Fruit fly (Drosophila melanogaster) whole organism, wandering third instar larva: ENCODE data around the gene CG7408.

Experiments used
- Abd-B ChIP-seq: fragments of >200 bp; optimal IDR thresholded peaks from 2 replicates; lab custom pipeline; 2017; ENCODE audit warnings: missing biosample characterization, missing genetic modification characterization
- CG9705 ChIP-seq: fragments of 200-800 bp; sonication (Bioruptor generic); optimal IDR thresholded peaks from 2 replicates; lab custom pipeline; 2018; ENCODE audit warnings: missing biosample characterization, mild to moderate bottlenecking, missing genetic modification characterization
- CrebA ChIP-seq: fragments of 200-800 bp; sonication (Bioruptor generic); optimal IDR thresholded peaks from 2 replicates; lab custom pipeline; 2016; ENCODE audit warnings: missing biosample characterization, mild to moderate bottlenecking, missing genetic modification characterization, borderline replicate concordance
- Dfd ChIP-seq: fragments of >200 bp; optimal IDR thresholded peaks from 2 replicates; lab custom pipeline; 2017; ENCODE audit warnings: missing biosample characterization, missing genetic modification characterization
- Dif ChIP-seq: fragments of 200-275, 200-300 bp; sonication (Bioruptor generic); optimal IDR thresholded peaks from 2 replicates; lab custom pipeline; 2018; ENCODE audit warnings: missing biosample characterization, missing genetic modification characterization; ENCODE audit not compliant: partially characterized antibody
- GATAd ChIP-seq: sonication (Bioruptor generic); optimal IDR thresholded peaks from 2 replicates; lab custom pipeline; 2016; ENCODE audit warnings: missing biosample characterization, missing genetic modification characterization
- Hnf4 ChIP-seq: fragments of 200-800 bp; sonication (Bioruptor generic); optimal IDR thresholded peaks from 2 replicates; lab custom pipeline; 2016; ENCODE audit warnings: missing biosample characterization, mild to moderate bottlenecking, missing genetic modification characterization
- Jra ChIP-seq: sonication (Bioruptor generic); optimal IDR thresholded peaks from 2 replicates; lab custom pipeline; 2016; ENCODE audit warnings: missing biosample characterization, missing genetic modification characterization
- Myc ChIP-seq: fragments of >200 bp; optimal IDR thresholded peaks from 2 replicates; lab custom pipeline; 2017
- OdsH ChIP-seq: fragments of 200-800 bp; sonication (Bioruptor generic); optimal IDR thresholded peaks from 2 replicates; lab custom pipeline; 2016; ENCODE audit warnings: missing biosample characterization, mild to moderate bottlenecking, missing genetic modification characterization
- Rel ChIP-seq, 2 experiments: fragments of 200-800 bp; sonication (Bioruptor generic) in 1 of 2; optimal IDR thresholded peaks; 2 replicates in 1 of 2; 3 replicates in 1 of 2; lab custom pipeline; 2016 to 2019; ENCODE audit warnings: mild to moderate bottlenecking in 2 of 2, missing biosample characterization in 2 of 2, missing genetic modification characterization in 2 of 2, moderate library complexity in 1 of 2
- Sp1 ChIP-seq: fragments of 200-800 bp; sonication (Bioruptor generic); optimal IDR thresholded peaks from 3 replicates; lab custom pipeline; 2019; ENCODE audit warnings: missing biosample characterization, mild to moderate bottlenecking, missing genetic modification characterization, moderate library complexity
- Vsx2 ChIP-seq: fragments of 200-300, 225-300 bp; sonication (Bioruptor generic); optimal IDR thresholded peaks from 2 replicates; lab custom pipeline; 2018; ENCODE audit warnings: missing biosample characterization, missing genetic modification characterization; ENCODE audit not compliant: partially characterized antibody
- br ChIP-seq: fragments of 200-800 bp; sonication (Bioruptor generic); optimal IDR thresholded peaks from 2 replicates; lab custom pipeline; 2016; ENCODE audit warnings: missing biosample characterization, missing genetic modification characterization
- brk ChIP-seq: fragments of 200-800 bp; sonication (Bioruptor generic); optimal IDR thresholded peaks from 2 replicates; lab custom pipeline; 2016; ENCODE audit warnings: missing biosample characterization, mild to moderate bottlenecking, missing genetic modification characterization
- dmrt93B ChIP-seq: fragments of 200-800 bp; sonication (Bioruptor generic); optimal IDR thresholded peaks from 2 replicates; lab custom pipeline; 2018; ENCODE audit warnings: missing biosample characterization, mild to moderate bottlenecking, missing genetic modification characterization
- dsf ChIP-seq: sonication (Bioruptor generic); optimal IDR thresholded peaks from 2 replicates; lab custom pipeline; 2016; ENCODE audit warnings: missing biosample characterization, missing genetic modification characterization, borderline replicate concordance
- ey ChIP-seq: fragments of 200-800 bp; sonication (Bioruptor generic); optimal IDR thresholded peaks from 2 replicates; lab custom pipeline; 2016; ENCODE audit warnings: missing biosample characterization, missing genetic modification characterization
- foxo ChIP-seq, 2 experiments: fragments of 200-800 bp; sonication (Bioruptor generic); optimal IDR thresholded peaks; 2 replicates in 1 of 2; 3 replicates in 1 of 2; lab custom pipeline; 2016 to 2017; ENCODE audit warnings: missing biosample characterization in 2 of 2, missing genetic modification characterization in 2 of 2
- fru ChIP-seq: fragments of 200-800 bp; sonication (Bioruptor generic); optimal IDR thresholded peaks from 3 replicates; lab custom pipeline; 2016; ENCODE audit warnings: missing biosample characterization, mild to moderate bottlenecking, missing genetic modification characterization
- h ChIP-seq: fragments of 200-800 bp; sonication (Bioruptor generic); optimal IDR thresholded peaks from 3 replicates; lab custom pipeline; 2016; ENCODE audit warnings: missing biosample characterization, mild to moderate bottlenecking, missing genetic modification characterization
- jim ChIP-seq: fragments of 175-275, 200-325 bp; sonication (Bioruptor generic); optimal IDR thresholded peaks from 2 replicates; lab custom pipeline; 2016; ENCODE audit warnings: missing biosample characterization, mild to moderate bottlenecking, missing genetic modification characterization
- pan ChIP-seq: fragments of >200 bp; optimal IDR thresholded peaks from 2 replicates; lab custom pipeline; 2017
- psq ChIP-seq: fragments of 200-800 bp; sonication (Bioruptor generic); optimal IDR thresholded peaks from 3 replicates; lab custom pipeline; 2017; ENCODE audit warnings: missing biosample characterization, mild to moderate bottlenecking, missing genetic modification characterization, moderate library complexity
- rgr ChIP-seq: fragments of 200-800 bp; sonication (Bioruptor generic); optimal IDR thresholded peaks from 3 replicates; lab custom pipeline; 2016; ENCODE audit warnings: missing biosample characterization, mild to moderate bottlenecking, missing genetic modification characterization
- sv ChIP-seq: fragments of 200-800 bp; sonication (Bioruptor generic); optimal IDR thresholded peaks from 3 replicates; lab custom pipeline; 2016; ENCODE audit warnings: missing biosample characterization, missing genetic modification characterization
- tai ChIP-seq: sonication (Bioruptor generic); optimal IDR thresholded peaks from 2 replicates; lab custom pipeline; 2016; ENCODE audit warnings: missing biosample characterization, missing genetic modification characterization
- woc ChIP-seq: sonication (Bioruptor generic); optimal IDR thresholded peaks from 2 replicates; lab custom pipeline; 2016; ENCODE audit warnings: missing biosample characterization, mild to moderate bottlenecking, missing genetic modification characterization

Gene CG7408

dm6 chr3L:17917687-17918434 lies 39.0 kb downstream of the CG7408 start:
- TF ChIP-seq tai (GFP tag; lab: Kevin White, UChicago) (peak; percentile 67), OdsH (GFP tag; lab: Kevin White, UChicago) (peak; percentile 14), brk (GFP tag; lab: Kevin White, UChicago) (no peak), fru (peak; percentile 28), Rel (GFP tag; optimal IDR thresholded peaks at IDR 0.05; lab: Kevin White, UChicago) (no peak), Rel (tag; optimal IDR thresholded peaks at IDR 0.05; lab: Kevin White, UChicago) (peak; percentile 47), Abd-B (GFP tag; lab: Kevin White, UChicago) (no peak), woc (GFP tag; lab: Kevin White, UChicago) (no peak), jim (no peak), Hnf4 (GFP tag; lab: Kevin White, UChicago) (peak; percentile 53), br (GFP tag; lab: Kevin White, UChicago) (peak; percentile 24)

dm6 chr3L:17921462-17921861 lies 42.6 kb downstream of the CG7408 start:
- TF ChIP-seq h (GFP tag; lab: Kevin White, UChicago), result peak; percentile 9
- no peak for TF ChIP-seq dmrt93B (GFP tag; lab: Kevin White, UChicago)
- TF ChIP-seq Sp1 (GFP tag; lab: Kevin White, UChicago), result no peak
- no peak for TF ChIP-seq Hnf4 (GFP tag; lab: Kevin White, UChicago)
- no peak for TF ChIP-seq GATAd (GFP tag; lab: Kevin White, UChicago)
- peak; percentile 35 for TF ChIP-seq tai (GFP tag; lab: Kevin White, UChicago)
- TF ChIP-seq OdsH (GFP tag; lab: Kevin White, UChicago), result no peak
- peak; percentile 7 for TF ChIP-seq CrebA (GFP tag; lab: Kevin White, UChicago)
- no peak for TF ChIP-seq jim
- no peak for TF ChIP-seq Rel (GFP tag; optimal IDR thresholded peaks at IDR 0.05; lab: Kevin White, UChicago)
- TF ChIP-seq Rel (tag; optimal IDR thresholded peaks at IDR 0.05; lab: Kevin White, UChicago), result peak; percentile 17
- no peak for TF ChIP-seq ey (GFP tag; lab: Kevin White, UChicago)
- no peak for TF ChIP-seq Myc
- no peak for TF ChIP-seq Abd-B (GFP tag; lab: Kevin White, UChicago)
- no peak for TF ChIP-seq sv (GFP tag; lab: Kevin White, UChicago)
- TF ChIP-seq woc (GFP tag; lab: Kevin White, UChicago), result no peak
- no peak for TF ChIP-seq dsf

- no peak for TF ChIP-seq Vsx2 (GFP tag; lab: Kevin White, UChicago)
- peak; percentile 91 for TF ChIP-seq Dfd
- TF ChIP-seq CG9705 (GFP tag; lab: Kevin White, UChicago), result no peak
- peak; percentile 32 for TF ChIP-seq Hnf4 (GFP tag; lab: Kevin White, UChicago)
- TF ChIP-seq Abd-B (GFP tag; lab: Kevin White, UChicago), result no peak
- peak; percentile 78 for TF ChIP-seq CrebA (GFP tag; lab: Kevin White, UChicago)
- TF ChIP-seq h (GFP tag; lab: Kevin White, UChicago), result peak; percentile 39
- peak; percentile 29 for TF ChIP-seq fru
- TF ChIP-seq psq, result peak; percentile 40
- TF ChIP-seq Dif (GFP tag; lab: Kevin White, UChicago), result no peak
- TF ChIP-seq foxo (GFP tag; optimal IDR thresholded peaks at IDR 0.05; lab: Kevin White, UChicago), result peak in 1 of 2 experiments; percentile 34
- peak; percentile 30 for TF ChIP-seq Jra (GFP tag; lab: Kevin White, UChicago)
- TF ChIP-seq Sp1 (GFP tag; lab: Kevin White, UChicago), result peak; percentile 64
- peak; percentile 31 for TF ChIP-seq Rel (GFP tag; optimal IDR thresholded peaks at IDR 0.05; lab: Kevin White, UChicago)
- peak; percentile 52 for TF ChIP-seq Rel (tag; optimal IDR thresholded peaks at IDR 0.05; lab: Kevin White, UChicago)
- peak; percentile 47 for TF ChIP-seq brk (GFP tag; lab: Kevin White, UChicago)
- TF ChIP-seq OdsH (GFP tag; lab: Kevin White, UChicago), result peak; percentile 2
- no peak for TF ChIP-seq pan (lab: Kevin White, UChicago)
- TF ChIP-seq jim, result peak; percentile 93
- TF ChIP-seq rgr (GFP tag; lab: Kevin White, UChicago), result peak; percentile 38
Measured at dm6 chr3L:17922182-17923102, 43.5 kb downstream of the CG7408 start.
